Fruit fly (Drosophila melanogaster) whole organism, embryonic: ENCODE results near the gene Rdl.

Experiments used
- Aef1 ChIP-seq: fragments of 200-800 bp; sonication (Bioruptor generic); IDR thresholded peaks from 3 replicates; pipeline ENCODE4 v1.3.6; 2022; ENCODE audit warnings: missing biosample characterization, missing genetic modification characterization
- Atf3 ChIP-seq: fragments of 200-800 bp; sonication (Bioruptor generic); optimal IDR thresholded peaks from 3 replicates; lab custom pipeline; 2016; ENCODE audit warnings: missing biosample characterization, missing genetic modification characterization
- BtbVII ChIP-seq: fragments of 200-800 bp; sonication (Bioruptor generic); optimal IDR thresholded peaks from 3 replicates; lab custom pipeline; 2017; ENCODE audit warnings: missing biosample characterization, mild to moderate bottlenecking, missing genetic modification characterization
- CG10267 ChIP-seq: fragments of 200-800 bp; sonication (Bioruptor generic); optimal IDR thresholded peaks from 2 replicates; lab custom pipeline; 2018; ENCODE audit warnings: missing biosample characterization, mild to moderate bottlenecking, missing genetic modification characterization, moderate library complexity
- CG10462 ChIP-seq: fragments of 200-800 bp; sonication (Bioruptor generic); optimal IDR thresholded peaks from 2 replicates; lab custom pipeline; 2016; ENCODE audit warnings: missing biosample characterization, missing genetic modification characterization
- CG1233 ChIP-seq: fragments of 200-800 bp; sonication (Bioruptor generic); optimal IDR thresholded peaks from 4 replicates; lab custom pipeline; 2018; ENCODE audit warnings: missing biosample characterization, mild to moderate bottlenecking, missing genetic modification characterization
- CG13123 ChIP-seq: fragments of 200-800 bp; sonication (Bioruptor generic); optimal IDR thresholded peaks from 2 replicates; lab custom pipeline; 2016; ENCODE audit warnings: missing biosample characterization, missing genetic modification characterization
- CG13894 ChIP-seq: fragments of 200-800 bp; sonication (Bioruptor generic); optimal IDR thresholded peaks from 3 replicates; lab custom pipeline; 2018; ENCODE audit warnings: missing biosample characterization, mild to moderate bottlenecking, missing genetic modification characterization, moderate library complexity
- CG15514 ChIP-seq: fragments of 200-800 bp; sonication (Bioruptor generic); optimal IDR thresholded peaks from 3 replicates; lab custom pipeline; 2017; ENCODE audit warnings: missing biosample characterization, missing genetic modification characterization, mild to moderate bottlenecking, moderate library complexity, missing genetic modification reagents
- CG1602 ChIP-seq: fragments of 200-800 bp; sonication (Bioruptor generic); optimal IDR thresholded peaks from 3 replicates; lab custom pipeline; 2016; ENCODE audit warnings: missing biosample characterization, missing genetic modification characterization
- CG17328 ChIP-seq: fragments of 200-800 bp; sonication (Bioruptor generic); IDR thresholded peaks from 2 replicates; pipeline ENCODE4 v1.3.6; 2022; ENCODE audit warnings: missing biosample characterization, missing genetic modification characterization
- CG18764 ChIP-seq: fragments of 200-800 bp; sonication (Bioruptor generic); optimal IDR thresholded peaks from 3 replicates; lab custom pipeline; 2016; ENCODE audit warnings: missing biosample characterization, missing genetic modification characterization
- CG30020 ChIP-seq: fragments of 200-800 bp; optimal IDR thresholded peaks from 2 replicates; lab custom pipeline; 2019; ENCODE audit warnings: missing biosample characterization, mild to moderate bottlenecking, missing genetic modification characterization, moderate library complexity
- CG3407 ChIP-seq: fragments of 200-800 bp; sonication (Bioruptor generic); optimal IDR thresholded peaks from 2 replicates; lab custom pipeline; 2018; ENCODE audit warnings: missing biosample characterization, mild to moderate bottlenecking, missing genetic modification characterization
- CG4328 ChIP-seq: fragments of 200-800 bp; sonication (Bioruptor generic); optimal IDR thresholded peaks from 3 replicates; lab custom pipeline; 2017; ENCODE audit warnings: missing biosample characterization, missing genetic modification reagents, missing genetic modification characterization
- CG43689 ChIP-seq: fragments of 200-800 bp; sonication (Bioruptor generic); IDR thresholded peaks from 2 replicates; pipeline ENCODE4 v1.3.6; 2022; ENCODE audit warnings: missing biosample characterization, missing genetic modification characterization
- Fer3 ChIP-seq: fragments of 200-800 bp; sonication (Bioruptor generic); optimal IDR thresholded peaks from 2 replicates; lab custom pipeline; 2018; ENCODE audit warnings: missing biosample characterization, mild to moderate bottlenecking, missing genetic modification characterization, moderate library complexity
- GATAe ChIP-seq: fragments of 200-800 bp; sonication (Bioruptor generic); conservative IDR thresholded peaks from 2 replicates; pipeline ENCODE4 v1.3.6; 2022; ENCODE audit warnings: missing biosample characterization, missing genetic modification characterization
- HLH3B ChIP-seq: fragments of 200-800 bp; sonication (Bioruptor generic); IDR thresholded peaks from 2 replicates; pipeline ENCODE4 v1.3.6; 2022; ENCODE audit warnings: missing biosample characterization, missing genetic modification characterization
- HmgD ChIP-seq: fragments of 200-800 bp; sonication (Bioruptor generic); optimal IDR thresholded peaks from 3 replicates; lab custom pipeline; 2016; ENCODE audit warnings: missing biosample characterization, missing genetic modification characterization
- NC2β ChIP-seq: fragments of 200-800 bp; sonication (Bioruptor generic); optimal IDR thresholded peaks from 2 replicates; lab custom pipeline; 2016; ENCODE audit warnings: missing biosample characterization, missing genetic modification characterization
- Optix ChIP-seq: fragments of 200-800 bp; sonication (Bioruptor generic); IDR thresholded peaks from 3 replicates; pipeline ENCODE4 v1.3.6; 2022; ENCODE audit warnings: missing biosample characterization, missing genetic modification characterization
- TFAM ChIP-seq: fragments of 200-800 bp; sonication (Bioruptor generic); optimal IDR thresholded peaks from 2 replicates; lab custom pipeline; 2017; ENCODE audit warnings: missing biosample characterization, missing genetic modification characterization, inconsistent platforms
- ac ChIP-seq: fragments of 200-800 bp; sonication (Bioruptor generic); optimal IDR thresholded peaks from 3 replicates; lab custom pipeline; 2017; ENCODE audit warnings: missing biosample characterization, mild to moderate bottlenecking, missing genetic modification characterization
- bab2 ChIP-seq: fragments of 200-800 bp; sonication (Bioruptor generic); optimal IDR thresholded peaks from 2 replicates; lab custom pipeline; 2016; ENCODE audit warnings: missing biosample characterization, missing genetic modification characterization
- bowl ChIP-seq: fragments of 200-800 bp; sonication (Bioruptor generic); IDR thresholded peaks from 2 replicates; pipeline ENCODE4 v1.3.6; 2022; ENCODE audit warnings: missing biosample characterization, missing genetic modification characterization
- btn ChIP-seq: fragments of 200-800 bp; sonication (Bioruptor generic); optimal IDR thresholded peaks from 2 replicates; lab custom pipeline; 2016; ENCODE audit warnings: missing biosample characterization, missing genetic modification characterization
- cas ChIP-seq: fragments of 200-800 bp; sonication (Bioruptor generic); IDR thresholded peaks from 2 replicates; pipeline ENCODE4 v1.3.6; 2022; ENCODE audit warnings: missing biosample characterization, missing genetic modification characterization
- crp ChIP-seq, 2 experiments: fragments of 200-800 bp; sonication (Bioruptor generic); optimal IDR thresholded peaks; 2 replicates in 1 of 2; 3 replicates in 1 of 2; lab custom pipeline; 2017; ENCODE audit warnings: missing biosample characterization in 2 of 2, missing genetic modification characterization in 2 of 2, mild to moderate bottlenecking in 1 of 2, moderate library complexity in 1 of 2
- disco-r ChIP-seq: fragments of 200-800 bp; sonication (Bioruptor generic); optimal IDR thresholded peaks from 2 replicates; lab custom pipeline; 2016; ENCODE audit warnings: missing biosample characterization, missing genetic modification characterization
- dysf ChIP-seq: fragments of 200-800 bp; sonication (Bioruptor generic); IDR thresholded peaks from 3 replicates; pipeline ENCODE4 v1.3.6; 2022; ENCODE audit warnings: missing biosample characterization, missing genetic modification characterization
- eyg ChIP-seq: fragments of 200-800 bp; sonication (Bioruptor generic); optimal IDR thresholded peaks from 3 replicates; lab custom pipeline; 2016; ENCODE audit warnings: missing biosample characterization, missing genetic modification characterization
- gfzf ChIP-seq: fragments of 200-800 bp; sonication (Bioruptor generic); optimal IDR thresholded peaks from 2 replicates; lab custom pipeline; 2016; ENCODE audit warnings: missing biosample characterization, mild to moderate bottlenecking, missing genetic modification characterization, moderate library complexity
- her ChIP-seq: fragments of 200-800 bp; sonication (Bioruptor generic); optimal IDR thresholded peaks from 2 replicates; lab custom pipeline; 2016; ENCODE audit warnings: missing biosample characterization, missing genetic modification characterization
- ind ChIP-seq: fragments of 200-800 bp; sonication (Bioruptor generic); optimal IDR thresholded peaks from 3 replicates; lab custom pipeline; 2016; ENCODE audit warnings: missing biosample characterization, missing genetic modification characterization
- knrl ChIP-seq: fragments of 200-800 bp; sonication (Bioruptor generic); IDR thresholded peaks from 3 replicates; pipeline ENCODE4 v1.3.6; 2022; ENCODE audit warnings: missing biosample characterization, missing genetic modification characterization; ENCODE audit not compliant: partially characterized antibody
- pfk ChIP-seq: fragments of 200-800 bp; sonication (Bioruptor generic); optimal IDR thresholded peaks from 2 replicates; lab custom pipeline; 2018; ENCODE audit warnings: missing biosample characterization, mild to moderate bottlenecking, missing genetic modification characterization, moderate library complexity
- phol ChIP-seq: fragments of 200-800 bp; sonication (Bioruptor generic); optimal IDR thresholded peaks from 3 replicates; lab custom pipeline; 2018; ENCODE audit warnings: missing biosample characterization, mild to moderate bottlenecking, missing genetic modification characterization, moderate library complexity
- tio ChIP-seq: fragments of 200-800 bp; sonication (Bioruptor generic); optimal IDR thresholded peaks from 2 replicates; lab custom pipeline; 2017; ENCODE audit warnings: missing biosample characterization, missing genetic modification characterization, inconsistent platforms
- trh ChIP-seq: fragments of 200-800 bp; sonication (Bioruptor generic); optimal IDR thresholded peaks from 2 replicates; lab custom pipeline; 2016; ENCODE audit warnings: missing biosample characterization, missing genetic modification characterization
- zen2 ChIP-seq: fragments of 200-800 bp; sonication (Bioruptor generic); IDR thresholded peaks from 3 replicates; pipeline ENCODE4 v1.3.6; 2022; ENCODE audit warnings: missing biosample characterization, missing genetic modification characterization; ENCODE audit not compliant: partially characterized antibody

Gene Rdl

DNA sequence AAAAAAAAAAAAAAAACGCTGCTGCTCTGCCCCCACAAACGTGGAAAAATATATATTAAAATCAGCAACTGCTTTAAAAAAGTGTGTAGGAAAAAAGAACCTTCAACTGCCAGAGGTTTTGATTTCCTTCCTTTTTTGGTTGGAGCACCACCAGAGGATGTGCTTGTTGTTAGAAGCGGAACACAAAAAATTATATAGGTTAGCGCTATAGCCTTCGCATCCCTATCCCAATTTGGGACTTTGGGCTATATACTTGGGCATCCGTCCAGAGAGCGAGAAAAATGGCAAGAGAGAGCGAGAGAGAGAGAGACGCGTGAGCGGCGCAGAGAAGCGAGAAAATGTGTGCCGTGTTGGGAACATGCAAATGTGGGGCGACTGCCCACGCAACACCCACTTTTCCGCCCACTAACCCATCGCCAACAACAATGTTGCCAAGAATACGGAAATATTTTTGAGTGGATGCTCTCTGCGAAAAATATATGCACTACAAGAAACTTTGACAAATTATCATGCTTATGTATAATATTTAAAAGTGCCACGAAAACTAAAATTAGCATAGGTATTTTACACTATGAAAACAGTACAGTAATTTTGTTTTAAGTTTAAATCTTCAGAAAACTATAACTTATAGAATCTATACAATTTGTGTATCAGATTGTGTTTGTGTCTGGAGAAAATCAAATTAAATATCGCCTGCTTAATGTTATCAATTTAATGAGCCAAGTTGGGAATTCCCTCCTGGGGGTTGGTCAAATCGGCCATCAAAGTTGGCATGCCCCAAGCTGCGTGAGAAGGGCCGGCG, 54.9 kb downstream of the Rdl start (continued):
- TF ChIP-seq Atf3 (GFP tag; lab: Kevin White, UChicago), result no peak
- no peak for TF ChIP-seq zen2 (GFP tag; lab: Robert Waterston, UW)
- TF ChIP-seq eyg (GFP tag; lab: Kevin White, UChicago), result no peak
- TF ChIP-seq ac (GFP tag; lab: Kevin White, UChicago), result no peak
- no peak for TF ChIP-seq CG1602
- peak; percentile 21 for TF ChIP-seq CG1233 (GFP tag; lab: Kevin White, UChicago)
- TF ChIP-seq HLH3B, result 0 out of 2 replicates have a peak, but pooled peaks have one; percentile 42
- no peak for TF ChIP-seq disco-r (GFP tag; lab: Kevin White, UChicago)
- peak; percentile 17 for TF ChIP-seq CG10267 (tag; lab: Kevin White, UChicago)
- TF ChIP-seq CG18764 (GFP tag; lab: Kevin White, UChicago), result no peak
- no peak for TF ChIP-seq pfk
- TF ChIP-seq CG30020, result no peak
- TF ChIP-seq CG43689 (GFP tag; lab: Robert Waterston, UW), result no peak
- TF ChIP-seq CG17328 (GFP tag; lab: Robert Waterston, UW), result no peak
- no peak for TF ChIP-seq CG10462 (GFP tag; lab: Kevin White, UChicago)
- no peak for TF ChIP-seq knrl (GFP tag; lab: Robert Waterston, UW)
- no peak for TF ChIP-seq gfzf (GFP tag; lab: Kevin White, UChicago)
- TF ChIP-seq CG3407 (GFP tag; lab: Kevin White, UChicago), result no peak
- no peak for TF ChIP-seq crp (GFP tag; optimal IDR thresholded peaks at IDR 0.05; lab: Kevin White, UChicago)
- TF ChIP-seq Optix (GFP tag; lab: Robert Waterston, UW), result no peak
- peak; percentile 77 for TF ChIP-seq dysf (GFP tag; lab: Robert Waterston, UW)
- TF ChIP-seq CG4328, result peak; percentile 49
- 0 out of 3 replicates have a peak, but pooled peaks have one; percentile 22 for TF ChIP-seq Aef1 (GFP tag; lab: Robert Waterston, UW)
- TF ChIP-seq bowl (GFP tag; lab: Robert Waterston, UW), result no peak
- TF ChIP-seq bab2 (GFP tag; lab: Kevin White, UChicago), result no peak
- no peak for TF ChIP-seq CG13123 (GFP tag; lab: Kevin White, UChicago)
- TF ChIP-seq BtbVII, result peak; percentile 67
- peak; percentile 56 for TF ChIP-seq CG15514 (GFP tag; lab: Kevin White, UChicago)
- TF ChIP-seq btn, result no peak
- peak; percentile 96 for TF ChIP-seq CG13894 (tag; lab: Kevin White, UChicago)
- TF ChIP-seq tio (GFP tag; lab: Kevin White, UChicago), result no peak
- no peak for TF ChIP-seq NC2β (GFP tag; lab: Kevin White, UChicago)
- no peak for TF ChIP-seq trh (GFP tag; lab: Kevin White, UChicago)
- TF ChIP-seq TFAM (GFP tag; lab: Kevin White, UChicago), result no peak
- peak; percentile 53 for TF ChIP-seq Fer3 (tag; lab: Kevin White, UChicago)
- no peak for TF ChIP-seq HmgD
- TF ChIP-seq phol (tag; lab: Kevin White, UChicago), result peak; percentile 36
- no peak for TF ChIP-seq her (GFP tag; lab: Kevin White, UChicago)
- TF ChIP-seq cas (GFP tag; lab: Robert Waterston, UW), result no peak
- no peak for TF ChIP-seq GATAe (GFP tag; lab: Robert Waterston, UW)
- TF ChIP-seq ind (GFP tag; lab: Kevin White, UChicago), result peak; percentile 19
